Fruit fly (Drosophila melanogaster): ENCODE results near the gene ppk5.

ppk5 gene

DNA sequence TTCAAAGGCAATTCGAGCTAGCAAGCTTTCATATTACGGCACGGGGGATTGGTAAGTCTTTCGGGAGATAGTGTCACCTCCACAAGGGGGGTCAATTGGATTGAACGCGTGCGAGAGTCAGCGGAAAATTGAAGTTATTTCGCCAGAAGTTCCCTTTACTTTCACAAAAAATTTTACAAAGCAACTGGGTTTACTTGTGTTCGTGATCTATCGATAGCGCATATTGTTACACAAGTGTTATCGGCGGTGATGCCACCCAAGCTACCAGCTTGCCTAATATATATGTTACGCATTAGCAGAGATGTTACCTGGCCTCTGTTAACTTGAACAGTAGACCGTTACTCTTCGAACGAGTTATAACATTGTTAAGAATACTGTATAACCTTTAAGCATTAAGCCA, 20.3 kb downstream of the ppk5 start, which contains the start of gene Wnk (continued):
- TF ChIP-seq CG14710 (tag; optimal IDR thresholded peaks at IDR 0.05): no peak
- no peak for TF ChIP-seq CG3163 (GFP tag; optimal IDR thresholded peaks at IDR 0.05)
- TF ChIP-seq HLHmδ (GFP tag; optimal IDR thresholded peaks at IDR 0.05): no peak
- no peak for TF ChIP-seq disco-r (GFP tag; optimal IDR thresholded peaks at IDR 0.05)
- no peak for TF ChIP-seq CG9932 (GFP tag; IDR thresholded peaks at IDR 0.05)
- no peak for TF ChIP-seq CG6654 (GFP tag; optimal IDR thresholded peaks at IDR 0.05)
- TF ChIP-seq CG17802 (tag; optimal IDR thresholded peaks at IDR 0.05): no peak
- TF ChIP-seq CG7987 (GFP tag; optimal IDR thresholded peaks at IDR 0.05): no peak
- TF ChIP-seq odd (GFP tag; optimal IDR thresholded peaks at IDR 0.05): no peak
- TF ChIP-seq CG12104 (GFP tag; optimal IDR thresholded peaks at IDR 0.05): no peak
- TF ChIP-seq CG7963 (GFP tag; IDR thresholded peaks at IDR 0.05; ENCODE audit: partially characterized antibody): peak; percentile 75; the same call in 2 of the 3 replicates
- no peak for TF ChIP-seq CG30431 (GFP tag; optimal IDR thresholded peaks at IDR 0.05)
- no peak for TF ChIP-seq Ravus (GFP tag; IDR thresholded peaks at IDR 0.05)
- TF ChIP-seq lmd (GFP tag; IDR thresholded peaks at IDR 0.05): no peak
- TF ChIP-seq Sry-δ (GFP tag; optimal IDR thresholded peaks at IDR 0.05): peak; percentile 67
- no peak for TF ChIP-seq CG10366 (GFP tag; IDR thresholded peaks at IDR 0.05)
- TF ChIP-seq CG15073 (GFP tag; optimal IDR thresholded peaks at IDR 0.05): no peak
- no peak for TF ChIP-seq sens-2 (GFP tag; IDR thresholded peaks at IDR 0.05)
- no peak for TF ChIP-seq CG11093 (GFP tag; IDR thresholded peaks at IDR 0.05)
- TF ChIP-seq kah (GFP tag; optimal IDR thresholded peaks at IDR 0.05): no peak
- TF ChIP-seq CG11504 (tag; optimal IDR thresholded peaks at IDR 0.05): no peak
- peak; percentile 93 for TF ChIP-seq Myb (GFP tag; optimal IDR thresholded peaks at IDR 0.05)
- no peak for TF ChIP-seq Med (GFP tag)
- no peak for TF ChIP-seq sc (optimal IDR thresholded peaks at IDR 0.05)
- TF ChIP-seq sc (GFP tag; optimal IDR thresholded peaks at IDR 0.05): no peak
- no peak for TF ChIP-seq Dad (GFP tag; optimal IDR thresholded peaks at IDR 0.05)
- no peak for TF ChIP-seq CG9215 (GFP tag; IDR thresholded peaks at IDR 0.05)
- TF ChIP-seq CG1647 (GFP tag; optimal IDR thresholded peaks at IDR 0.05): no peak
- TF ChIP-seq CG7372 (GFP tag; IDR thresholded peaks at IDR 0.05): no peak
- no peak for TF ChIP-seq HLH54F (GFP tag; optimal IDR thresholded peaks at IDR 0.05)
- TF ChIP-seq CG6175 (GFP tag; IDR thresholded peaks at IDR 0.05): no peak
- TF ChIP-seq tll (GFP tag; optimal IDR thresholded peaks at IDR 0.05): no peak
- TF ChIP-seq CG3407 (GFP tag; optimal IDR thresholded peaks at IDR 0.05): no peak
- no peak for TF ChIP-seq trh (GFP tag; optimal IDR thresholded peaks at IDR 0.05)
- no peak for TF ChIP-seq CG33213 (GFP tag; optimal IDR thresholded peaks at IDR 0.05)
- TF ChIP-seq Doc2 (GFP tag; IDR thresholded peaks at IDR 0.05): no peak
- TF ChIP-seq CG6813 (GFP tag; optimal IDR thresholded peaks at IDR 0.05): no peak
- TF ChIP-seq caup (GFP tag; optimal IDR thresholded peaks at IDR 0.05; ENCODE audit: severe bottlenecking): no peak
- TF ChIP-seq NFAT (GFP tag; IDR thresholded peaks at IDR 0.05): no peak
- no peak for TF ChIP-seq ERR (GFP tag; optimal IDR thresholded peaks at IDR 0.05)
- TF ChIP-seq CG9817 (tag; optimal IDR thresholded peaks at IDR 0.05): no peak
- no peak for TF ChIP-seq Blimp-1 (GFP tag; optimal IDR thresholded peaks at IDR 0.05)
- no peak for TF ChIP-seq CG13424 (tag; optimal IDR thresholded peaks at IDR 0.05)
- TF ChIP-seq Awh (GFP tag; IDR thresholded peaks at IDR 0.05): no peak
- no peak for TF ChIP-seq PHDP (tag; optimal IDR thresholded peaks at IDR 0.05)
- no peak for TF ChIP-seq CG8359 (GFP tag; optimal IDR thresholded peaks at IDR 0.05; ENCODE audit: borderline replicate concordance)
- TF ChIP-seq Deaf1 (tag; optimal IDR thresholded peaks at IDR 0.05): no peak
- TF ChIP-seq CG17186 (GFP tag; optimal IDR thresholded peaks at IDR 0.05): peak; percentile 35
- peak; percentile 35 for TF ChIP-seq Dp (GFP tag; optimal IDR thresholded peaks at IDR 0.05)
- TF ChIP-seq ATbp (GFP tag; optimal IDR thresholded peaks at IDR 0.05): no peak
- no peak for TF ChIP-seq nerfin-1 (tag; optimal IDR thresholded peaks at IDR 0.05)
- TF ChIP-seq Chrac-16 (GFP tag; optimal IDR thresholded peaks at IDR 0.05): no peak

Measured in whole organism, embryonic.